Worm (Caenorhabditis elegans): ENCODE results near the gene F10D2.16.

F10D2.16 gene

ce11 chrV:7153046-7153445 lies 19.0 kb downstream of the F10D2.16 start, which contains the start of gene fat-7:
TSS of gene fat-7 (minus strand) at chrV:7153146.
- TF ChIP-seq aly-1 (tag; optimal IDR thresholded peaks at IDR 0.05) (no peak), tra-4 (tag; optimal IDR thresholded peaks at IDR 0.05) (no peak), sea-1 (GFP tag; conservative IDR thresholded peaks at IDR 0.05) (no peak), tbx-11 (GFP tag; IDR thresholded peaks at IDR 0.05) (no peak), B0310.2 (tag; optimal IDR thresholded peaks at IDR 0.05) (no peak), hmg-4 (GFP tag; optimal IDR thresholded peaks at IDR 0.05) (no peak), pes-1 (GFP tag; IDR thresholded peaks at IDR 0.05) (no peak), ets-7 (tag; optimal IDR thresholded peaks at IDR 0.05) (no peak), flt-1 (GFP tag; IDR thresholded peaks at IDR 0.05) (no peak)

ce11 chrV:7156079-7156478 lies 22.0 kb downstream of the F10D2.16 start, which contains the start of gene F10D2.10:
TSS of gene F10D2.10 (minus strand) at chrV:7156179.
- no peak for TF ChIP-seq B0310.2 (tag; optimal IDR thresholded peaks at IDR 0.05)
- TF ChIP-seq F13C5.2 (tag; optimal IDR thresholded peaks at IDR 0.05) = no peak
- TF ChIP-seq flt-1 (GFP tag; IDR thresholded peaks at IDR 0.05) = no peak
- TF ChIP-seq hmbx-1 (tag; optimal IDR thresholded peaks at IDR 0.05) = no peak
- no peak for TF ChIP-seq aly-1 (tag; optimal IDR thresholded peaks at IDR 0.05)
- TF ChIP-seq scrt-1 (GFP tag; IDR thresholded peaks at IDR 0.05) = no peak
- no peak for TF ChIP-seq tbx-11 (GFP tag; IDR thresholded peaks at IDR 0.05)
- TF ChIP-seq sea-1 (GFP tag; conservative IDR thresholded peaks at IDR 0.05) = no peak

ce11 chrV:7157089-7157488 lies 23.0 kb downstream of the F10D2.16 start, which contains the start of gene ugt-39:
TSS of gene ugt-39 (plus strand) at chrV:7157142.
- TF ChIP-seq tbx-11 (GFP tag; IDR thresholded peaks at IDR 0.05) (no peak), F13C5.2 (tag; optimal IDR thresholded peaks at IDR 0.05) (no peak), hmbx-1 (tag; optimal IDR thresholded peaks at IDR 0.05) (no peak), hmg-4 (GFP tag; optimal IDR thresholded peaks at IDR 0.05) (no peak), ama-1 (optimal IDR thresholded peaks at IDR 0.05) (no peak), hnd-1 (tag; optimal IDR thresholded peaks at IDR 0.05) (no peak)

ce11 chrV:7159391-7159790 lies 25.3 kb downstream of the F10D2.16 start, which contains the start of gene str-204:
TSS of gene str-204 (plus strand) at chrV:7159691.
- no peak for TF ChIP-seq hmg-4 (GFP tag; optimal IDR thresholded peaks at IDR 0.05)
- no peak for TF ChIP-seq B0310.2 (tag; optimal IDR thresholded peaks at IDR 0.05)
- no peak for TF ChIP-seq ama-1 (optimal IDR thresholded peaks at IDR 0.05)
- TF ChIP-seq aly-1 (tag; optimal IDR thresholded peaks at IDR 0.05) = no peak
- TF ChIP-seq tra-4 (tag; optimal IDR thresholded peaks at IDR 0.05) = no peak
- TF ChIP-seq pes-1 (GFP tag; IDR thresholded peaks at IDR 0.05) = no peak
- no peak for TF ChIP-seq ceh-36 (tag; optimal IDR thresholded peaks at IDR 0.05)

- TF ChIP-seq aly-1 (tag; optimal IDR thresholded peaks at IDR 0.05) (no peak), tbx-11 (GFP tag; IDR thresholded peaks at IDR 0.05) (no peak), B0310.2 (tag; optimal IDR thresholded peaks at IDR 0.05) (no peak), F13C5.2 (tag; optimal IDR thresholded peaks at IDR 0.05) (no peak), ceh-36 (tag; optimal IDR thresholded peaks at IDR 0.05) (no peak), ceh-13 (GFP tag; optimal IDR thresholded peaks at IDR 0.05) (no peak), hmbx-1 (tag; optimal IDR thresholded peaks at IDR 0.05) (no peak), hmg-4 (GFP tag; optimal IDR thresholded peaks at IDR 0.05) (no peak), tra-4 (tag; optimal IDR thresholded peaks at IDR 0.05) (no peak), flt-1 (GFP tag; IDR thresholded peaks at IDR 0.05) (no peak), ets-7 (tag; optimal IDR thresholded peaks at IDR 0.05) (no peak), scrt-1 (GFP tag; IDR thresholded peaks at IDR 0.05) (no peak)
These were observed 29.5 kb downstream of the F10D2.16 start, which contains the start of gene ugt-41 for ce11 chrV:7163477-7164114. TSS of gene ugt-41 (minus strand) at chrV:7163595.

- TF ChIP-seq ets-7 (tag; optimal IDR thresholded peaks at IDR 0.05) (no peak), flt-1 (GFP tag; IDR thresholded peaks at IDR 0.05) (no peak), hmg-4 (GFP tag; optimal IDR thresholded peaks at IDR 0.05) (no peak), hnd-1 (tag; optimal IDR thresholded peaks at IDR 0.05) (no peak), aly-1 (tag; optimal IDR thresholded peaks at IDR 0.05) (no peak)
These were observed 30.1 kb downstream of the F10D2.16 start, which contains the start of gene srh-83 for ce11 chrV:7164210-7164609. TSS of gene srh-83 (plus strand) at chrV:7164510.

ce11 chrV:7166709-7167108 lies 32.6 kb downstream of the F10D2.16 start, which contains the start of gene ugt-36:
TSS of gene ugt-36 (plus strand) at chrV:7167009.
- TF ChIP-seq hmbx-1 (tag; optimal IDR thresholded peaks at IDR 0.05) = no peak
- no peak for TF ChIP-seq pes-1 (GFP tag; IDR thresholded peaks at IDR 0.05)
- TF ChIP-seq aly-1 (tag; optimal IDR thresholded peaks at IDR 0.05) = no peak
- TF ChIP-seq tbx-11 (GFP tag; IDR thresholded peaks at IDR 0.05) = no peak
- TF ChIP-seq ceh-36 (tag; optimal IDR thresholded peaks at IDR 0.05) = no peak
- TF ChIP-seq ceh-13 (GFP tag; optimal IDR thresholded peaks at IDR 0.05) = no peak
- no peak for TF ChIP-seq flt-1 (GFP tag; IDR thresholded peaks at IDR 0.05)
- no peak for TF ChIP-seq ama-1 (optimal IDR thresholded peaks at IDR 0.05)
- no peak for TF ChIP-seq scrt-1 (GFP tag; IDR thresholded peaks at IDR 0.05)

- TF ChIP-seq ama-1 (optimal IDR thresholded peaks at IDR 0.05) (no peak), hmbx-1 (tag; optimal IDR thresholded peaks at IDR 0.05) (no peak), sea-1 (GFP tag; conservative IDR thresholded peaks at IDR 0.05) (no peak), ceh-13 (GFP tag; optimal IDR thresholded peaks at IDR 0.05) (no peak), aly-1 (tag; optimal IDR thresholded peaks at IDR 0.05) (no peak), pes-1 (GFP tag; IDR thresholded peaks at IDR 0.05) (no peak), tra-4 (tag; optimal IDR thresholded peaks at IDR 0.05) (no peak), hnd-1 (tag; optimal IDR thresholded peaks at IDR 0.05) (no peak), tbx-37 (GFP tag; conservative IDR thresholded peaks at IDR 0.05) (no peak), flt-1 (GFP tag; IDR thresholded peaks at IDR 0.05) (no peak), ets-7 (tag; optimal IDR thresholded peaks at IDR 0.05) (no peak), hmg-4 (GFP tag; optimal IDR thresholded peaks at IDR 0.05) (no peak), scrt-1 (GFP tag; IDR thresholded peaks at IDR 0.05) (no peak), B0310.2 (tag; optimal IDR thresholded peaks at IDR 0.05) (no peak), tbx-11 (GFP tag; IDR thresholded peaks at IDR 0.05) (no peak), F13C5.2 (tag; optimal IDR thresholded peaks at IDR 0.05) (no peak)
These were observed 41.1 kb downstream of the F10D2.16 start, which contains the start of gene lgc-39 for ce11 chrV:7175201-7175600. TSS of gene lgc-39 (plus strand) at chrV:7175501.

All from whole organism, early embryonic.